Fruit fly (Drosophila melanogaster) whole organism, pupa: Measurements from ENCODE around the gene CIA30.

Experiments
- CG14655 ChIP-seq: fragments of 200-800 bp; sonication (Bioruptor generic); optimal IDR thresholded peaks from 3 replicates; lab custom pipeline; 2017; ENCODE audit warnings: mild to moderate bottlenecking, missing biosample characterization, missing genetic modification reagents, missing genetic modification characterization
- CG15710 ChIP-seq: fragments of 200-800 bp; sonication (Bioruptor generic); optimal IDR thresholded peaks from 2 replicates; lab custom pipeline; 2018; ENCODE audit warnings: missing biosample characterization, mild to moderate bottlenecking, missing genetic modification characterization, moderate library complexity
- CG34367 ChIP-seq: fragments of 200-800 bp; sonication (Bioruptor generic); optimal IDR thresholded peaks from 2 replicates; lab custom pipeline; 2018; ENCODE audit warnings: missing biosample characterization, mild to moderate bottlenecking, missing genetic modification characterization
- CG8159 ChIP-seq: fragments of 200-800 bp; sonication (Bioruptor generic); optimal IDR thresholded peaks from 3 replicates; lab custom pipeline; 2018; ENCODE audit warnings: missing biosample characterization, mild to moderate bottlenecking, missing genetic modification characterization, moderate library complexity
- CG8301 ChIP-seq: fragments of 200-800 bp; sonication (Bioruptor generic); optimal IDR thresholded peaks from 2 replicates; lab custom pipeline; 2018; ENCODE audit warnings: missing biosample characterization, mild to moderate bottlenecking, missing genetic modification characterization
- EcR ChIP-seq: fragments of 200-800 bp; sonication (Bioruptor generic); optimal IDR thresholded peaks from 3 replicates; lab custom pipeline; 2019; ENCODE audit warnings: missing biosample characterization, missing genetic modification characterization, mild to moderate bottlenecking, moderate library complexity, missing genetic modification reagents
- Pif1A ChIP-seq: fragments of 200-800 bp; sonication (Bioruptor generic); optimal IDR thresholded peaks from 3 replicates; lab custom pipeline; 2016; ENCODE audit warnings: missing biosample characterization, missing genetic modification characterization
- Pif1B ChIP-seq: fragments of 200-800 bp; sonication (Bioruptor generic); optimal IDR thresholded peaks from 3 replicates; lab custom pipeline; 2016; ENCODE audit warnings: missing biosample characterization, missing genetic modification characterization
- Snoo ChIP-seq: fragments of 200-800 bp; sonication (Bioruptor generic); optimal IDR thresholded peaks from 3 replicates; lab custom pipeline; 2017; ENCODE audit warnings: missing biosample characterization, mild to moderate bottlenecking, missing genetic modification characterization, inconsistent platforms

- peak; percentile 61 for TF ChIP-seq Snoo (tag; lab: Kevin White, UChicago)
- no peak for TF ChIP-seq Pif1A (GFP tag; lab: Kevin White, UChicago)
- TF ChIP-seq EcR (GFP tag; lab: Kevin White, UChicago): no peak
- TF ChIP-seq CG8301 (tag; lab: Kevin White, UChicago): peak; percentile 50
- TF ChIP-seq CG34367 (tag; lab: Kevin White, UChicago): peak; percentile 28
- no peak for TF ChIP-seq Pif1B (GFP tag; lab: Kevin White, UChicago)
- no peak for TF ChIP-seq CG14655 (GFP tag; lab: Kevin White, UChicago)
- TF ChIP-seq CG15710 (tag; lab: Kevin White, UChicago): peak; percentile 23
- TF ChIP-seq CG8159 (tag; lab: Kevin White, UChicago): peak; percentile 40
These were observed 11.1 kb upstream of the CIA30 start, which contains the start of gene Kul for dm6 chr3R:29725577-29726240.
